Fruit fly (Drosophila melanogaster): ENCODE data around the gene Taf12.

Taf12 gene

DNA sequence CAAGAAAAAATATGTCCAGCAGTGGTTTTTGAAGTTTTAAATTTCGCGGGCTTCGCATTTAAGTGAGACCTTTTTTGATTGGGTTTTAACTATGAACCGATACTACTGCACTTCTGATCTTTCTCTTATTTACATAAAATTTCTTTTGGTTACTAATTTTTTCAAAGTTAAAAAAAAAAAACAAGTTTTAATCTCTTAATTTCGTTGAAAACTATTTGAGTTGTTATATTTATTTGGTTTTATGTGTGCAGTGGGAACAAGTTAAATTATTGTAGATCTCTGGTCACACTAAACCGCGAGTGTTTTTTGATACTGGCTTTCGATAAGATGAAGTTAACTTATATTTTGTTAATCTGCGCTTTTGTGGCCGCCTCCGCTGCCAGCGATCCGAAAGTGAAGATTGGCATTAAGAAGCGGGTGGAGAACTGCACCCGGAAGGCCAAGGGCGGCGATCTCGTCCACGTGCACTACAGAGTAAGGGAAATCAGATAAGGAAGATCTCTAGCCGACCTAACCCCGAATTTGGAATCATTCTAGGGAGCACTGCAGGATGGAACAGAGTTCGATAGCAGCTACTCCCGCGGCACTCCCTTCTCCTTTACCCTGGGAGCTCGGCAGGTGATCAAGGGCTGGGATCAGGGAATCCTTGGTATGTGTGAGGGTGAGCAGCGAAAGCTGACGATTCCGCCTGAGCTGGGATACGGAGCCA is 5.4 kb downstream of the Taf12 start, which contains the start of gene CG14715 (continued):
- TF ChIP-seq cwo (GFP tag; optimal IDR thresholded peaks at IDR 0.05), result no peak
- TF ChIP-seq mirr (GFP tag; optimal IDR thresholded peaks at IDR 0.05), result no peak
- TF ChIP-seq CG13894 (tag; optimal IDR thresholded peaks at IDR 0.05), result peak; percentile 4
- 0 out of 3 replicates have a peak, but pooled peaks have one; percentile 16 for TF ChIP-seq B-H1 (GFP tag; IDR thresholded peaks at IDR 0.05)
- TF ChIP-seq az2 (GFP tag; optimal IDR thresholded peaks at IDR 0.05), result peak; percentile 50
- peak; percentile 54; the same call in 1 of the 2 replicates for TF ChIP-seq sob (GFP tag; IDR thresholded peaks at IDR 0.05)
- TF ChIP-seq CG11247 (GFP tag; IDR thresholded peaks at IDR 0.05), result no peak
- TF ChIP-seq CG15696 (tag; optimal IDR thresholded peaks at IDR 0.05), result peak; percentile 41
- TF ChIP-seq chm (GFP tag; IDR thresholded peaks at IDR 0.05), result no peak
- no peak for TF ChIP-seq CG14965 (GFP tag; optimal IDR thresholded peaks at IDR 0.05; ENCODE audit: borderline replicate concordance)
- peak; percentile 70 for TF ChIP-seq CG6689 (GFP tag; IDR thresholded peaks at IDR 0.05)
- no peak for TF ChIP-seq cas (GFP tag; IDR thresholded peaks at IDR 0.05)
- TF ChIP-seq HmgZ (tag; optimal IDR thresholded peaks at IDR 0.05), result peak; percentile 67
- TF ChIP-seq CG12391 (tag; optimal IDR thresholded peaks at IDR 0.05), result peak; percentile 76
- no peak for TF ChIP-seq HLH3B (GFP tag; IDR thresholded peaks at IDR 0.05)
- peak; percentile 8 for TF ChIP-seq CG18764 (GFP tag; optimal IDR thresholded peaks at IDR 0.05)
- no peak for TF ChIP-seq stc (GFP tag; IDR thresholded peaks at IDR 0.05)
- no peak for TF ChIP-seq D19B (GFP tag; optimal IDR thresholded peaks at IDR 0.05)
- TF ChIP-seq sug (tag; optimal IDR thresholded peaks at IDR 0.05), result peak; percentile 19
- TF ChIP-seq CG12942 (GFP tag; optimal IDR thresholded peaks at IDR 0.05), result peak; percentile 25
- TF ChIP-seq wek (GFP tag; optimal IDR thresholded peaks at IDR 0.05), result no peak
- peak; percentile 16 for TF ChIP-seq CG17385 (GFP tag; optimal IDR thresholded peaks at IDR 0.05)
- TF ChIP-seq tx (GFP tag; optimal IDR thresholded peaks at IDR 0.05), result peak; percentile 19
- TF ChIP-seq CG32532 (GFP tag; IDR thresholded peaks at IDR 0.05), result peak; percentile 59
- no peak for TF ChIP-seq CG13296 (GFP tag; optimal IDR thresholded peaks at IDR 0.05)
- peak; percentile 85 for TF ChIP-seq gfzf (GFP tag; optimal IDR thresholded peaks at IDR 0.05)
- peak; percentile 42 for TF ChIP-seq unpg (GFP tag; optimal IDR thresholded peaks at IDR 0.05)
- peak in 1 of 2 experiments; percentile 20 for TF ChIP-seq bsh (GFP tag; optimal IDR thresholded peaks at IDR 0.05)
- peak; percentile 31 for TF ChIP-seq CG18262 (tag; optimal IDR thresholded peaks at IDR 0.05)
- peak; percentile 59 for TF ChIP-seq Hsf (GFP tag; optimal IDR thresholded peaks at IDR 0.05)
- TF ChIP-seq zfh1 (GFP tag; IDR thresholded peaks at IDR 0.05), result no peak
- no peak for TF ChIP-seq Usf (GFP tag; optimal IDR thresholded peaks at IDR 0.05)
- no peak for TF ChIP-seq trh (GFP tag; optimal IDR thresholded peaks at IDR 0.05)
- no peak for TF ChIP-seq Hand (GFP tag; optimal IDR thresholded peaks at IDR 0.05)
- no peak for TF ChIP-seq ftz-f1 (GFP tag; optimal IDR thresholded peaks at IDR 0.05)
- TF ChIP-seq Atf-2 (GFP tag; optimal IDR thresholded peaks at IDR 0.05), result no peak
- no peak for TF ChIP-seq Tbp (GFP tag; optimal IDR thresholded peaks at IDR 0.05)
- TF ChIP-seq nerfin-1 (tag; optimal IDR thresholded peaks at IDR 0.05), result peak; percentile 17
- TF ChIP-seq Drgx (GFP tag; IDR thresholded peaks at IDR 0.05), result no peak
- no peak for TF ChIP-seq dimm (GFP tag; IDR thresholded peaks at IDR 0.05)
- TF ChIP-seq Sox102F (GFP tag; optimal IDR thresholded peaks at IDR 0.05), result peak; percentile 51
- TF ChIP-seq Opbp (GFP tag; IDR thresholded peaks at IDR 0.05; ENCODE audit: partially characterized antibody), result no peak
- TF ChIP-seq CG10462 (GFP tag; optimal IDR thresholded peaks at IDR 0.05), result no peak
- TF ChIP-seq Lpt (GFP tag; optimal IDR thresholded peaks at IDR 0.05), result no peak
- peak; percentile 88 for TF ChIP-seq ssp (GFP tag; IDR thresholded peaks at IDR 0.05)
- peak; percentile 23 for TF ChIP-seq CTCF (GFP tag; optimal IDR thresholded peaks at IDR 0.05)

All from whole organism, embryonic.